Worm (Caenorhabditis elegans): ENCODE data around the gene mltn-10.

Gene mltn-10

DNA sequence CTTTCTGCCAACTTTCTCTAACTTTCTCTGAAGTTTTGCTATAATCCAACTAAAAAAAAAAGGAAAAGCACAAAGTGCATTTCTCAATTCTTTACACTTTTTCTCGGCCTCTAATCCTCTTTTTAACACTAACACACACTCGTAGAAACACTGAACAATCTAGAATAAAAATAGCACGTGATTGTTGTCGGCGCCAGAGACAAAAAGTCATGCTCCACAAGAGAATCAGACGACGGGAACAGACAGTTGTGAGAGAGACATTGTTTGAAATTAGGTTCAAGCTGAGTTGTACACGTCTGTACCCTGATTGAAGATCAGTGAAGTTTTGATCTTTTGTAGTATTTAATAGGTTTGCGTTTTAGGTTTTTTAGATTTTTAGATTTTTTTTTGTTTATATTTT, 24.5 kb upstream of the mltn-10 start (continued):
- no peak for TF ChIP-seq cebp-1 (GFP tag; IDR thresholded peaks at IDR 0.05)
- TF ChIP-seq cebp-1 (tag; optimal IDR thresholded peaks at IDR 0.05) = peak; percentile 63
- TF ChIP-seq atf-7 (tag; optimal IDR thresholded peaks at IDR 0.05) = peak; percentile 66
- peak; percentile 29 for TF ChIP-seq tlf-1 (GFP tag; optimal IDR thresholded peaks at IDR 0.05)
- TF ChIP-seq F52B5.7 (tag; optimal IDR thresholded peaks at IDR 0.05) = no peak
- peak; percentile 30 for TF ChIP-seq K12H6.12 (tag; optimal IDR thresholded peaks at IDR 0.05)
- peak; percentile 84 for TF ChIP-seq B0336.3 (GFP tag; IDR thresholded peaks at IDR 0.05)
- TF ChIP-seq snpc-1.1 (tag; optimal IDR thresholded peaks at IDR 0.05; ENCODE audit: insufficient read depth) = no peak
- TF ChIP-seq nhr-120 (GFP tag; IDR thresholded peaks at IDR 0.05) = no peak
- TF ChIP-seq lsl-1 (GFP tag; optimal IDR thresholded peaks at IDR 0.05) = no peak
- TF ChIP-seq ceh-27 (GFP tag; optimal IDR thresholded peaks at IDR 0.05) = no peak
- TF ChIP-seq nfya-2 (GFP tag; IDR thresholded peaks at IDR 0.05) = no peak
- no peak for TF ChIP-seq snpc-4 (GFP tag; optimal IDR thresholded peaks at IDR 0.05)
- TF ChIP-seq snpc-4 (tag; optimal IDR thresholded peaks at IDR 0.05) = peak in 1 of 4 experiments; percentile 17
- no peak for TF ChIP-seq zfh-2 (GFP tag; conservative IDR thresholded peaks at IDR 0.05)
- peak; percentile 54; the same call in 1 of the 2 replicates for TF ChIP-seq nfyb-1 (GFP tag; IDR thresholded peaks at IDR 0.05)
- no peak for TF ChIP-seq bed-1 (GFP tag; IDR thresholded peaks at IDR 0.05)
- TF ChIP-seq attf-5 (GFP tag; optimal IDR thresholded peaks at IDR 0.05) = peak; percentile 4
- peak; percentile 31; the same call in 1 of the 2 replicates for TF ChIP-seq let-526 (GFP tag; IDR thresholded peaks at IDR 0.05)
- no peak for TF ChIP-seq B0035.1 (tag; optimal IDR thresholded peaks at IDR 0.05)
- peak; percentile 54; the same call in 1 of the 2 replicates for TF ChIP-seq K11D2.4 (GFP tag; IDR thresholded peaks at IDR 0.05)
- TF ChIP-seq mxl-1 (tag; optimal IDR thresholded peaks at IDR 0.05) = no peak
- no peak for TF ChIP-seq Y79H2A.3 (GFP tag; conservative IDR thresholded peaks at IDR 0.05)
- no peak for TF ChIP-seq lin-26 (GFP tag; IDR thresholded peaks at IDR 0.05)
- no peak for TF ChIP-seq lin-40 (tag; optimal IDR thresholded peaks at IDR 0.05)
- no peak for TF ChIP-seq xnd-1 (tag; optimal IDR thresholded peaks at IDR 0.05)
- peak; percentile 46 for TF ChIP-seq chd-7 (tag; optimal IDR thresholded peaks at IDR 0.05)
- TF ChIP-seq aptf-3 (GFP tag; IDR thresholded peaks at IDR 0.05) = no peak
- TF ChIP-seq Y67H2A.10 (GFP tag; conservative IDR thresholded peaks at IDR 0.05) = no peak
- no peak for TF ChIP-seq die-1 (tag; optimal IDR thresholded peaks at IDR 0.05)
- TF ChIP-seq ccch-3 (GFP tag; optimal IDR thresholded peaks at IDR 0.05) = no peak
- TF ChIP-seq athp-1 (tag; optimal IDR thresholded peaks at IDR 0.05) = no peak
- peak; percentile 28 for TF ChIP-seq somi-1 (GFP tag; optimal IDR thresholded peaks at IDR 0.05)
- TF ChIP-seq F22D6.2 (tag; optimal IDR thresholded peaks at IDR 0.05) = no peak
- no peak; the same call in 1 of the 2 replicates for TF ChIP-seq mcd-1 (GFP tag; IDR thresholded peaks at IDR 0.05)
- peak; percentile 83 for TF ChIP-seq hsf-1 (GFP tag; IDR thresholded peaks at IDR 0.05)
- no peak for TF ChIP-seq tbx-9 (tag; optimal IDR thresholded peaks at IDR 0.05; ENCODE audit: borderline replicate concordance)
- TF ChIP-seq F23B12.7 (tag; optimal IDR thresholded peaks at IDR 0.05; ENCODE audit: insufficient read depth) = peak; percentile 6
- TF ChIP-seq ets-4 (GFP tag; optimal IDR thresholded peaks at IDR 0.05) = no peak
- no peak for TF ChIP-seq ceh-79 (tag; optimal IDR thresholded peaks at IDR 0.05)
- no peak for TF ChIP-seq ztf-18 (tag; optimal IDR thresholded peaks at IDR 0.05)
- TF ChIP-seq cebp-2 (GFP tag; IDR thresholded peaks at IDR 0.05) = no peak
- TF ChIP-seq F33H1.4 (GFP tag; IDR thresholded peaks at IDR 0.05) = no peak
- no peak for TF ChIP-seq lsy-27 (tag; optimal IDR thresholded peaks at IDR 0.05; ENCODE audit: borderline replicate concordance, insufficient read depth)
- TF ChIP-seq nhr-90 (tag; optimal IDR thresholded peaks at IDR 0.05) = no peak
- no peak for TF ChIP-seq ztf-28 (GFP tag; IDR thresholded peaks at IDR 0.05)
- TF ChIP-seq ztf-26 (tag; optimal IDR thresholded peaks at IDR 0.05) = peak; percentile 1
- TF ChIP-seq lin-54 (GFP tag; optimal IDR thresholded peaks at IDR 0.05) = peak; percentile 40
- no peak for TF ChIP-seq lin-35 (GFP tag; optimal IDR thresholded peaks at IDR 0.05)

Measured in whole organism, young adult.